Worm (Caenorhabditis elegans) whole organism, young adult: ENCODE results near the gene Y49E10.21.

Source experiments
- madf-8 ChIP-seq: fragments of 200-800 bp; sonication (Bioruptor generic); conservative IDR thresholded peaks from 2 replicates; pipeline ENCODE4 v1.3.6; 2022; ENCODE audit warnings: missing genetic modification reagents, missing genetic modification characterization, missing compliant biosample characterization
- nhr-120 ChIP-seq: fragments of 200-800 bp; sonication (Bioruptor generic); IDR thresholded peaks from 2 replicates; pipeline ENCODE4 v1.3.6; 2022; ENCODE audit warnings: missing genetic modification characterization, missing compliant biosample characterization
- snpc-4 ChIP-seq, 5 experiments: fragments of 150-350 bp in 1 of 5; sonication (generic microtip) in 4 of 5; optimal IDR thresholded peaks; 2 replicates each; lab custom pipeline; 2014 to 2018; ENCODE audit warnings: missing genetic modification characterization in 5 of 5, missing biosample characterization in 3 of 5, antibody characterized with exemption in 2 of 5, mild to moderate bottlenecking in 2 of 5, missing compliant biosample characterization in 2 of 5, missing genotype in 2 of 5, moderate library complexity in 2 of 5, missing genetic modification reagents in 1 of 5

DNA sequence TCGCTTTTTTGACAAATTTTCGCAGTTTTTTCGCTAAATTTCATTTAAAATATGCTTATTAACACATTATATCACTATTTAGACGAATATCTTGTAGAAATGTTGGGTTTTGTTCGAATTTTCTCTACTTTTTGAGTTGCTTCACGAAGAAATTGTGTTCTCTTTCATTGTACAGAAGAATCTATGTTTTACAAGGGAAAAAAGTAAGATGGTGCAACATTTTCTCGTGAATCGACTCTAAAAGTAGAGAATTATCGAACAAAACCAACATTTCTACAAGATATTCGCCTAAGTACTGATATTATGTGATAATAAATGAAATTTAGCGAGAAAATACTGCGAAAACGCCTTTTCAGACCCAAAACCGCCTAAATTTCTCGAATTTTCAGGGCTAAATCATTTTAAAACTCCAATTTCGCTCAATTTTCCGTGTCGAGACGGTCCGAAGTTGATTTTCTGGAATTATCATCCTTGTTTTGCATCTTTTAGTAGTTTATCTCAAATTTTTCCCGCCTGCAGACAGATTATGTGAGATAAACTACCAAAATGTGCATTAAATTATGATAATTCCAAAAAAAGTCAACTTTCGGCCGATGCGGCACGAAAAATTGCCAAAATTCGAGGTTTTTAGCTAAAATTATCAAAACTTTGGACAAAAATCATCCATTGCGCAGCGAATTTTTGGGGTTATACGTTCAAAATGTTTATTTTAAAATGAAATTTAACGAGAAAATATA, 29.7 kb upstream of the Y49E10.21 start:
- TF ChIP-seq madf-8 (GFP tag; lab: Robert Waterston, UW) (no peak), snpc-4 (GFP tag; optimal IDR thresholded peaks at IDR 0.05; lab: Kevin White, UChicago) (no peak), snpc-4 (tag; optimal IDR thresholded peaks at IDR 0.05; lab: Kevin White, UChicago) (no peak), nhr-120 (no peak)
